Worm (Caenorhabditis elegans): ENCODE data around the gene srj-21.

DNA sequence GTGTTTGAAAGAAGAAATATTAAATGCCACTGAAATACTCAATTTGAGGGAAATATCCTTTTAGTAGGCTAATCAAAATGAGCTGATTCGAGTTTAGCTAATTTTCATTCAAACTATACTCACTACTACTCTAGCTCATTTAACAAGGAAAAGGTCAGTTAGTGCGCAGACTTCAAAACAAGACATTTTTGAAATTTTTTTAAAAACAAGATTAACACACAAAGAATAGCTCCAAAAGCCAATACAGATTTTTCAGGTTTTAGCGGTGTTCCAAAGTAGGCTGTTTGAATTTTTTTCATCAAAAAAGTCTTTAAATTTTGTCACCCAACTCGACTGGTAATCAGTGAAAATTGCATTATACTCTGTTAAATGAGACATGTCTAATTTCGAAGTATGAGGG lies 15.7 kb downstream of the srj-21 start:
- no peak for TF ChIP-seq egl-27 (tag; optimal IDR thresholded peaks at IDR 0.05)
- TF ChIP-seq lin-39 (tag; optimal IDR thresholded peaks at IDR 0.05), result no peak
- TF ChIP-seq unc-62 (GFP tag; optimal IDR thresholded peaks at IDR 0.05), result no peak
- TF ChIP-seq nhr-129 (tag; optimal IDR thresholded peaks at IDR 0.05), result no peak
- no peak for TF ChIP-seq elt-3 (tag; optimal IDR thresholded peaks at IDR 0.05)
- no peak for TF ChIP-seq blmp-1 (tag; optimal IDR thresholded peaks at IDR 0.05; ENCODE audit: insufficient read depth)
- TF ChIP-seq ZK546.5 (tag; optimal IDR thresholded peaks at IDR 0.05), result no peak
- no peak for TF ChIP-seq F13H6.1 (tag; optimal IDR thresholded peaks at IDR 0.05)
- no peak for TF ChIP-seq dmd-4 (tag; optimal IDR thresholded peaks at IDR 0.05)
- no peak for TF ChIP-seq nhr-237 (tag; optimal IDR thresholded peaks at IDR 0.05)
- no peak for TF ChIP-seq R02D3.7 (tag; optimal IDR thresholded peaks at IDR 0.05)

Measured in whole organism, L2 larva.